Fruit fly (Drosophila melanogaster): ENCODE measurements around the gene CG4374.

DNA sequence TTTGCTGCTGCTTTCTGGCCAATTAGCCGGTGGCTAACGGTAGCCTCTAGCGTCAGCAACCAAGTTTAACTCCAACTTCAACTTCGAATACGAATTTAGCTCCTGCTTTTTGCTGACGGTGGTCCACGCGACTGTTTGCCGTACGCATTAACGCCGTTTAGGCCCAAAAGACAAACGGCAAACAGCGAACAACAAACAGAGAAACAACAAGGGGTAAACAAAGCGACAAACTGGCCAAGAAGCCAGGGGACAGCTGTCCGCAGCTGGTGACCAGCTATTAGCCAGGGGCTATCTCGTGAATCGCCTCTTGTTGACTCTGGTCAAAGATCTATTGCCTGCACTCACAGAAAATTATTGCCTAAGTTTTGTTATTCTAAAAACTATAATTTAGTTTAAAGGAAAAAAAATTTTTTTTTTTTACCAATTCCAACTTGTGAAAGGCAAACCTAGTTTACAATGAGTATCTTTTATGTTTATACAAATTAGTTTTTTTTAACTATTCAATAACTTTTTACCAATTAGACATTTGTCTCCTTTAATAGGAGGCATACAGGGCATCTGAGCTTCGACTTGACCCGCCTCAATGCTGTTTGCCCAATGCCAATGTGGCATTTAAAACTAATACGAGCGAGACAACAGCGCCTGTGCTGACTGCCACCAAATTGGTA, 26.7 kb downstream of the CG4374 start:
- TF ChIP-seq CG8478 (optimal IDR thresholded peaks at IDR 0.05), result no peak
- no peak for TF ChIP-seq CTCF (optimal IDR thresholded peaks at IDR 0.05)
